Worm (Caenorhabditis elegans) whole organism, young adult: ENCODE data around the gene T24C2.5.
A peak's percentile ranks its signal among the peaks of the same experiment; 100 is the strongest.

Source experiments
- B0035.1 ChIP-seq: sonication (generic microtip); optimal IDR thresholded peaks from 2 replicates; lab custom pipeline; 2016; ENCODE audit warnings: missing genetic modification characterization, mild to moderate bottlenecking, missing compliant biosample characterization, missing genotype, missing genetic modification reagents
- C06A6.2 ChIP-seq: fragments of 200-800 bp; sonication (Bioruptor generic); conservative IDR thresholded peaks from 2 replicates; pipeline ENCODE4 v1.3.6; 2022; ENCODE audit warnings: missing genetic modification characterization, missing compliant biosample characterization
- F33H1.4 ChIP-seq: fragments of 200-800 bp; sonication (Bioruptor generic); IDR thresholded peaks from 2 replicates; pipeline ENCODE4 v1.3.6; 2022; ENCODE audit warnings: missing genetic modification reagents, missing genetic modification characterization, missing compliant biosample characterization
- F39B2.1 ChIP-seq: fragments of 200-800 bp; sonication (Bioruptor generic); IDR thresholded peaks from 2 replicates; pipeline ENCODE4 v1.3.6; 2022; ENCODE audit warnings: missing genetic modification reagents, missing genetic modification characterization, missing compliant biosample characterization
- F52B5.7 ChIP-seq: sonication (generic microtip); optimal IDR thresholded peaks from 2 replicates; lab custom pipeline; 2016; ENCODE audit warnings: mild to moderate bottlenecking, missing genetic modification characterization, missing compliant biosample characterization
- F57A8.1 ChIP-seq: fragments of 200-800 bp; sonication (Bioruptor generic); optimal IDR thresholded peaks from 2 replicates; lab custom pipeline; 2018; ENCODE audit warnings: mild to moderate bottlenecking, missing genetic modification characterization, moderate library complexity, missing compliant biosample characterization
- K12H6.12 ChIP-seq: fragments of 200-800 bp; sonication (Bioruptor generic); optimal IDR thresholded peaks from 2 replicates; lab custom pipeline; 2018; ENCODE audit warnings: mild to moderate bottlenecking, missing genetic modification characterization, missing compliant biosample characterization
- T07F8.4 ChIP-seq: sonication (generic microtip); optimal IDR thresholded peaks from 2 replicates; lab custom pipeline; 2016; ENCODE audit warnings: mild to moderate bottlenecking, missing genetic modification characterization, moderate library complexity, missing compliant biosample characterization
- ZK185.1 ChIP-seq: sonication (generic microtip); optimal IDR thresholded peaks from 2 replicates; lab custom pipeline; 2016; ENCODE audit warnings: mild to moderate bottlenecking, missing genetic modification characterization, missing compliant biosample characterization; ENCODE audit not compliant: poor library complexity, severe bottlenecking
- akir-1 ChIP-seq: fragments of 200-800 bp; sonication (Bioruptor generic); optimal IDR thresholded peaks from 2 replicates; lab custom pipeline; 2018; ENCODE audit warnings: mild to moderate bottlenecking, missing genetic modification characterization, moderate library complexity, missing compliant biosample characterization
- bed-1 ChIP-seq: fragments of 200-800 bp; sonication (Bioruptor generic); IDR thresholded peaks from 2 replicates; pipeline ENCODE4 v1.3.6; 2022; ENCODE audit warnings: missing genetic modification reagents, missing genetic modification characterization, missing compliant biosample characterization
- cebp-1 ChIP-seq, 2 experiments: fragments of 200-800 bp in 1 of 2; sonication (Bioruptor generic) in 1 of 2; sonication (generic microtip) in 1 of 2; IDR thresholded peaks in 1 of 2; optimal IDR thresholded peaks in 1 of 2; 2 replicates each; pipeline versions ENCODE4 v1.3.6 to Lab custom; 2017 to 2022; ENCODE audit warnings: missing compliant biosample characterization in 2 of 2, missing genetic modification characterization in 2 of 2, mild to moderate bottlenecking in 1 of 2, missing genetic modification reagents in 1 of 2, moderate library complexity in 1 of 2
- ceh-79 ChIP-seq: sonication (generic microtip); optimal IDR thresholded peaks from 2 replicates; lab custom pipeline; 2017; ENCODE audit warnings: mild to moderate bottlenecking, missing genetic modification characterization, missing compliant biosample characterization
- egl-44 ChIP-seq: fragments of 200-800 bp; sonication (Bioruptor generic); IDR thresholded peaks from 2 replicates; pipeline ENCODE4 v1.3.6; 2022; ENCODE audit warnings: missing genetic modification reagents, missing genetic modification characterization, missing compliant biosample characterization
- egrh-3 ChIP-seq: fragments of 200-800 bp; sonication (Bioruptor generic); IDR thresholded peaks from 2 replicates; pipeline ENCODE4 v1.3.6; 2022; ENCODE audit warnings: missing genetic modification reagents, missing genetic modification characterization, missing compliant biosample characterization
- hlh-12 ChIP-seq: sonication (generic microtip); optimal IDR thresholded peaks from 2 replicates; lab custom pipeline; 2016; ENCODE audit warnings: missing genetic modification characterization, missing compliant biosample characterization
- lin-40 ChIP-seq: sonication (generic microtip); optimal IDR thresholded peaks from 2 replicates; lab custom pipeline; 2016; ENCODE audit warnings: missing genetic modification characterization, mild to moderate bottlenecking, missing compliant biosample characterization, missing genotype, missing genetic modification reagents
- mcd-1 ChIP-seq: fragments of 200-800 bp; sonication (Bioruptor generic); IDR thresholded peaks from 2 replicates; pipeline ENCODE4 v1.3.6; 2022; ENCODE audit warnings: missing genetic modification reagents, missing genetic modification characterization, missing compliant biosample characterization
- mel-28 ChIP-seq: sonication (generic microtip); optimal IDR thresholded peaks from 2 replicates; lab custom pipeline; 2016; ENCODE audit warnings: borderline replicate concordance, mild to moderate bottlenecking, missing genetic modification characterization, missing compliant biosample characterization
- nfya-2 ChIP-seq: fragments of 200-800 bp; sonication (Bioruptor generic); IDR thresholded peaks from 2 replicates; pipeline ENCODE4 v1.3.6; 2022; ENCODE audit warnings: missing genetic modification reagents, missing genetic modification characterization, missing compliant biosample characterization
- nfyb-1 ChIP-seq: fragments of 200-800 bp; sonication (Bioruptor generic); IDR thresholded peaks from 2 replicates; pipeline ENCODE4 v1.3.6; 2022; ENCODE audit warnings: missing genetic modification reagents, missing genetic modification characterization, missing compliant biosample characterization
- nhr-179 ChIP-seq: sonication (generic microtip); optimal IDR thresholded peaks from 2 replicates; lab custom pipeline; 2016; ENCODE audit warnings: mild to moderate bottlenecking, missing genetic modification characterization, missing compliant biosample characterization
- nhr-27 ChIP-seq: fragments of 200-800 bp; sonication (Bioruptor generic); optimal IDR thresholded peaks from 2 replicates; lab custom pipeline; 2018; ENCODE audit warnings: mild to moderate bottlenecking, missing genetic modification characterization, moderate library complexity, missing compliant biosample characterization
- nhr-80 ChIP-seq: sonication (generic microtip); optimal IDR thresholded peaks from 2 replicates; lab custom pipeline; 2016; ENCODE audit warnings: missing genetic modification characterization, missing compliant biosample characterization
- rcor-1 ChIP-seq: fragments of 200-800 bp; sonication (Bioruptor generic); IDR thresholded peaks from 2 replicates; pipeline ENCODE4 v1.3.6; 2022; ENCODE audit warnings: missing genetic modification reagents, missing genetic modification characterization, missing compliant biosample characterization
- sea-2 ChIP-seq: fragments of 200-800 bp; sonication (Bioruptor generic); IDR thresholded peaks from 2 replicates; pipeline ENCODE4 v1.3.6; 2022; ENCODE audit warnings: missing genetic modification characterization, missing compliant biosample characterization
- snpc-3.4 ChIP-seq: sonication (generic microtip); optimal IDR thresholded peaks from 2 replicates; lab custom pipeline; 2017; ENCODE audit warnings: missing genetic modification characterization, mild to moderate bottlenecking, missing compliant biosample characterization, antibody characterized with exemption, moderate library complexity, missing genotype, missing genetic modification reagents
- snpc-4 ChIP-seq, 5 experiments: fragments of 150-350 bp in 1 of 5; sonication (generic microtip) in 4 of 5; optimal IDR thresholded peaks; 2 replicates each; lab custom pipeline; 2014 to 2018; ENCODE audit warnings: missing genetic modification characterization in 5 of 5, missing biosample characterization in 3 of 5, antibody characterized with exemption in 2 of 5, mild to moderate bottlenecking in 2 of 5, missing compliant biosample characterization in 2 of 5, missing genotype in 2 of 5, moderate library complexity in 2 of 5, missing genetic modification reagents in 1 of 5
- tbp1 ChIP-seq: fragments of 200-800 bp; sonication (Bioruptor generic); optimal IDR thresholded peaks from 2 replicates; lab custom pipeline; 2018; ENCODE audit warnings: mild to moderate bottlenecking, missing genetic modification characterization, missing compliant biosample characterization
- zfh-2 ChIP-seq: fragments of 200-800 bp; sonication (Bioruptor generic); conservative IDR thresholded peaks from 2 replicates; pipeline ENCODE4 v1.3.6; 2022; ENCODE audit warnings: missing genetic modification reagents, missing genetic modification characterization, missing compliant biosample characterization
- zim-3 ChIP-seq: sonication (generic microtip); optimal IDR thresholded peaks from 2 replicates; lab custom pipeline; 2017; ENCODE audit warnings: mild to moderate bottlenecking, missing genetic modification characterization, moderate library complexity, missing compliant biosample characterization
- ztf-22 ChIP-seq: fragments of 200-800 bp; sonication (Bioruptor generic); optimal IDR thresholded peaks from 2 replicates; lab custom pipeline; 2018; ENCODE audit warnings: mild to moderate bottlenecking, missing genetic modification characterization, moderate library complexity, missing compliant biosample characterization
- ztf-25 ChIP-seq: fragments of 200-800 bp; sonication (Bioruptor generic); IDR thresholded peaks from 2 replicates; pipeline ENCODE4 v1.3.6; 2022; ENCODE audit warnings: missing genetic modification reagents, missing genetic modification characterization, missing compliant biosample characterization

T24C2.5 gene

ce11 chrX:14489945-14490344, 44.3 kb upstream of the T24C2.5 start, which contains the start of gene his-24 (continued):
- no peak for TF ChIP-seq snpc-4 (GFP tag; optimal IDR thresholded peaks at IDR 0.05; lab: Kevin White, UChicago)
- peak in 2 of 4 experiments; percentile 5 to 58 for TF ChIP-seq snpc-4 (tag; optimal IDR thresholded peaks at IDR 0.05; lab: Kevin White, UChicago)

- TF ChIP-seq nfyb-1 (no peak), F52B5.7 (tag; lab: Kevin White, UChicago) (no peak), hlh-12 (tag; lab: Kevin White, UChicago) (no peak), mcd-1 (GFP tag; lab: Robert Waterston, UW) (peak; percentile 38), nfya-2 (0 out of 2 replicates have a peak, but pooled peaks have one; percentile 61), tbp1 (GFP tag; lab: Kevin White, UChicago) (no peak), snpc-3.4 (tag; lab: Kevin White, UChicago) (no peak), cebp-1 (GFP tag; IDR thresholded peaks at IDR 0.05; lab: Robert Waterston, UW) (no peak), cebp-1 (tag; optimal IDR thresholded peaks at IDR 0.05; lab: Kevin White, UChicago) (no peak), C06A6.2 (GFP tag; lab: Robert Waterston, UW) (no peak), rcor-1 (GFP tag; lab: Robert Waterston, UW) (no peak), zfh-2 (GFP tag; lab: Robert Waterston, UW) (peak; percentile 83), ztf-25 (GFP tag; lab: Robert Waterston, UW) (no peak), sea-2 (GFP tag; lab: Robert Waterston, UW) (0 out of 2 replicates have a peak, but pooled peaks have one; percentile 37), F57A8.1 (GFP tag; lab: Kevin White, UChicago) (no peak), F39B2.1 (GFP tag; lab: Robert Waterston, UW) (0 out of 2 replicates have a peak, but pooled peaks have one; percentile 42), B0035.1 (tag; lab: Kevin White, UChicago) (no peak), egrh-3 (GFP tag; lab: Robert Waterston, UW) (peak; percentile 93), ztf-22 (no peak), nhr-80 (tag; lab: Kevin White, UChicago) (no peak), nhr-27 (tag; lab: Kevin White, UChicago) (no peak), nhr-179 (no peak), bed-1 (0 out of 2 replicates have a peak, but pooled peaks have one; percentile 70), mel-28 (no peak)
Measured at ce11 chrX:14490486-14490885, 43.7 kb upstream of the T24C2.5 start.

- no peak for TF ChIP-seq egl-44 (GFP tag; lab: Robert Waterston, UW)
- no peak for TF ChIP-seq T07F8.4 (tag; lab: Kevin White, UChicago)
- no peak for TF ChIP-seq rcor-1 (GFP tag; lab: Robert Waterston, UW)
- TF ChIP-seq ceh-79 (tag; lab: Kevin White, UChicago) = no peak
- no peak for TF ChIP-seq lin-40 (tag; lab: Kevin White, UChicago)
- no peak for TF ChIP-seq ZK185.1
- no peak for TF ChIP-seq nhr-27 (tag; lab: Kevin White, UChicago)
- TF ChIP-seq nhr-80 (tag; lab: Kevin White, UChicago) = no peak
- no peak for TF ChIP-seq akir-1 (GFP tag; lab: Kevin White, UChicago)
- TF ChIP-seq F33H1.4 (GFP tag; lab: Robert Waterston, UW) = no peak
- no peak for TF ChIP-seq C06A6.2 (GFP tag; lab: Robert Waterston, UW)
- TF ChIP-seq zim-3 (tag; lab: Kevin White, UChicago) = no peak
- TF ChIP-seq nfya-2 = no peak
- TF ChIP-seq bed-1 = no peak
- TF ChIP-seq snpc-4 (GFP tag; optimal IDR thresholded peaks at IDR 0.05; lab: Kevin White, UChicago) = no peak
- no peak for TF ChIP-seq snpc-4 (tag; optimal IDR thresholded peaks at IDR 0.05; lab: Kevin White, UChicago)
- TF ChIP-seq K12H6.12 (tag; lab: Kevin White, UChicago) = no peak
- TF ChIP-seq mel-28 = no peak
- TF ChIP-seq egrh-3 (GFP tag; lab: Robert Waterston, UW) = no peak
- no peak for TF ChIP-seq nhr-179
- no peak for TF ChIP-seq F57A8.1 (GFP tag; lab: Kevin White, UChicago)
Measured at ce11 chrX:14491103-14491502, 43.1 kb upstream of the T24C2.5 start.
